Fruit fly (Drosophila melanogaster) whole organism, embryonic: ENCODE results near the gene yellow-e.
A peak's percentile ranks its signal among the peaks of the same experiment; 100 is the strongest.

Experiments
- BEAF-32 ChIP-seq: fragments of 200-800 bp; sonication (Bioruptor generic); optimal IDR thresholded peaks from 3 replicates; lab custom pipeline; 2017; ENCODE audit warnings: missing biosample characterization, missing genetic modification characterization, mild to moderate bottlenecking, moderate library complexity, missing genetic modification reagents
- BtbVII ChIP-seq: fragments of 200-800 bp; sonication (Bioruptor generic); optimal IDR thresholded peaks from 3 replicates; lab custom pipeline; 2017; ENCODE audit warnings: missing biosample characterization, mild to moderate bottlenecking, missing genetic modification characterization
- C15 ChIP-seq: fragments of 200-800 bp; sonication (Bioruptor generic); IDR thresholded peaks from 3 replicates; pipeline ENCODE4 v1.3.6; 2022; ENCODE audit warnings: missing biosample characterization, missing genetic modification characterization
- CG10274 ChIP-seq: fragments of 200-800 bp; sonication (Bioruptor generic); optimal IDR thresholded peaks from 3 replicates; lab custom pipeline; 2017; ENCODE audit warnings: missing biosample characterization, mild to moderate bottlenecking, missing genetic modification characterization
- CG10366 ChIP-seq: fragments of 200-800 bp; sonication (Bioruptor generic); IDR thresholded peaks from 2 replicates; pipeline ENCODE4 v1.3.6; 2022; ENCODE audit warnings: missing biosample characterization, missing genetic modification characterization
- CG11398 ChIP-seq: fragments of 200-800 bp; sonication (Bioruptor generic); optimal IDR thresholded peaks from 2 replicates; lab custom pipeline; 2016; ENCODE audit warnings: missing biosample characterization, missing genetic modification characterization
- CG11456 ChIP-seq: fragments of 200-800 bp; sonication (Bioruptor generic); IDR thresholded peaks from 3 replicates; pipeline ENCODE4 v1.3.6; 2022; ENCODE audit warnings: missing biosample characterization, missing genetic modification characterization
- CG11560 ChIP-seq: fragments of 200-800 bp; sonication (Bioruptor generic); IDR thresholded peaks from 3 replicates; pipeline ENCODE4 v1.3.6; 2022; ENCODE audit warnings: missing biosample characterization, missing genetic modification characterization
- CG12104 ChIP-seq: fragments of 200-800 bp; sonication (Bioruptor generic); optimal IDR thresholded peaks from 3 replicates; lab custom pipeline; 2016; ENCODE audit warnings: missing biosample characterization, missing genetic modification characterization
- CG13296 ChIP-seq: fragments of 200-800 bp; sonication (Bioruptor generic); optimal IDR thresholded peaks from 3 replicates; lab custom pipeline; 2018; ENCODE audit warnings: missing biosample characterization, mild to moderate bottlenecking, missing genetic modification characterization
- CG13775 ChIP-seq: fragments of 200-800 bp; sonication (Bioruptor generic); optimal IDR thresholded peaks from 3 replicates; lab custom pipeline; 2017; ENCODE audit warnings: missing biosample characterization, mild to moderate bottlenecking, missing genetic modification characterization
- CG14050 ChIP-seq: fragments of 200-800 bp; sonication (Bioruptor generic); IDR thresholded peaks from 3 replicates; pipeline ENCODE4 v1.3.6; 2022; ENCODE audit warnings: missing biosample characterization, missing genetic modification characterization
- CG1647 ChIP-seq: fragments of 200-800 bp; sonication (Bioruptor generic); optimal IDR thresholded peaks from 3 replicates; lab custom pipeline; 2016; ENCODE audit warnings: missing biosample characterization, missing genetic modification characterization
- CG17186 ChIP-seq: fragments of 200-800 bp; sonication (Bioruptor generic); optimal IDR thresholded peaks from 3 replicates; lab custom pipeline; 2017; ENCODE audit warnings: missing biosample characterization, missing genetic modification reagents, missing genetic modification characterization
- CG2199 ChIP-seq: fragments of 200-800 bp; sonication (Bioruptor generic); IDR thresholded peaks from 3 replicates; pipeline ENCODE4 v1.3.6; 2022; ENCODE audit warnings: missing biosample characterization, missing genetic modification characterization
- CG2875 ChIP-seq: fragments of 200-800 bp; sonication (Bioruptor generic); optimal IDR thresholded peaks from 2 replicates; lab custom pipeline; 2017; ENCODE audit warnings: missing biosample characterization, mild to moderate bottlenecking, missing genetic modification characterization, missing genetic modification reagents
- CG31441 ChIP-seq: fragments of 200-800 bp; sonication (Bioruptor generic); IDR thresholded peaks from 2 replicates; pipeline ENCODE4 v1.3.6; 2022; ENCODE audit warnings: missing biosample characterization, missing genetic modification characterization
- CG3407 ChIP-seq: fragments of 200-800 bp; sonication (Bioruptor generic); optimal IDR thresholded peaks from 2 replicates; lab custom pipeline; 2018; ENCODE audit warnings: missing biosample characterization, mild to moderate bottlenecking, missing genetic modification characterization
- CG4854 ChIP-seq: fragments of 200-800 bp; sonication (Bioruptor generic); optimal IDR thresholded peaks from 2 replicates; lab custom pipeline; 2016; ENCODE audit warnings: missing biosample characterization, missing genetic modification characterization, inconsistent platforms
- CG6689 ChIP-seq: fragments of 200-800 bp; sonication (Bioruptor generic); IDR thresholded peaks from 2 replicates; pipeline ENCODE4 v1.3.6; 2022; ENCODE audit warnings: missing biosample characterization, missing genetic modification characterization
- CG7372 ChIP-seq: fragments of 200-800 bp; sonication (Bioruptor generic); IDR thresholded peaks from 2 replicates; pipeline ENCODE4 v1.3.6; 2022; ENCODE audit warnings: missing biosample characterization, missing genetic modification characterization
- CG7839 ChIP-seq: fragments of 200-800 bp; sonication (Bioruptor generic); optimal IDR thresholded peaks from 3 replicates; lab custom pipeline; 2018; ENCODE audit warnings: missing biosample characterization, mild to moderate bottlenecking, missing genetic modification characterization, moderate library complexity
- CG8089 ChIP-seq: fragments of 200-800 bp; sonication (Bioruptor generic); optimal IDR thresholded peaks from 3 replicates; lab custom pipeline; 2016; ENCODE audit warnings: missing biosample characterization, missing genetic modification characterization
- Camta ChIP-seq: fragments of 200-800 bp; sonication (Bioruptor generic); optimal IDR thresholded peaks from 2 replicates; lab custom pipeline; 2016; ENCODE audit warnings: missing biosample characterization, missing genetic modification characterization
- CoRest ChIP-seq: fragments of 200-800 bp; sonication (Bioruptor generic); optimal IDR thresholded peaks from 3 replicates; lab custom pipeline; 2018; ENCODE audit warnings: missing biosample characterization, mild to moderate bottlenecking, missing genetic modification characterization, moderate library complexity
- CrebB ChIP-seq: fragments of 200-800 bp; sonication (Bioruptor generic); optimal IDR thresholded peaks from 3 replicates; lab custom pipeline; 2018; ENCODE audit warnings: missing biosample characterization, mild to moderate bottlenecking, missing genetic modification characterization
- D19B ChIP-seq: fragments of 200-800 bp; sonication (Bioruptor generic); optimal IDR thresholded peaks from 2 replicates; lab custom pipeline; 2017; ENCODE audit warnings: missing biosample characterization, mild to moderate bottlenecking, missing genetic modification characterization
- Dbx ChIP-seq: fragments of 200-800 bp; sonication (Bioruptor generic); IDR thresholded peaks from 3 replicates; pipeline ENCODE4 v1.3.6; 2022; ENCODE audit warnings: missing biosample characterization, missing genetic modification characterization
- Dip3 ChIP-seq: fragments of 200-800 bp; sonication (Bioruptor generic); optimal IDR thresholded peaks from 3 replicates; lab custom pipeline; 2016; ENCODE audit warnings: missing biosample characterization, missing genetic modification characterization
- Fer1 ChIP-seq: fragments of 200-800 bp; sonication (Bioruptor generic); optimal IDR thresholded peaks from 2 replicates; lab custom pipeline; 2017; ENCODE audit warnings: missing biosample characterization, mild to moderate bottlenecking, missing genetic modification characterization
- H2.0 ChIP-seq: fragments of 200-800 bp; sonication (Bioruptor generic); IDR thresholded peaks from 2 replicates; pipeline ENCODE4 v1.3.6; 2022; ENCODE audit warnings: missing biosample characterization, missing genetic modification characterization
- MBD-R2 ChIP-seq: fragments of 200-800 bp; sonication (Bioruptor generic); IDR thresholded peaks from 2 replicates; pipeline ENCODE4 v1.3.6; 2022; ENCODE audit warnings: missing biosample characterization, missing genetic modification characterization
- Myb ChIP-seq: fragments of 200-800 bp; sonication (Bioruptor generic); optimal IDR thresholded peaks from 2 replicates; lab custom pipeline; 2016; ENCODE audit warnings: missing biosample characterization, missing genetic modification characterization
- Oaz ChIP-seq: fragments of 200-800 bp; sonication (Bioruptor generic); IDR thresholded peaks from 2 replicates; pipeline ENCODE4 v1.3.6; 2022; ENCODE audit warnings: missing biosample characterization, missing genetic modification characterization
- Poxn ChIP-seq: fragments of 200-800 bp; sonication (Bioruptor generic); IDR thresholded peaks from 2 replicates; pipeline ENCODE4 v1.3.6; 2022; ENCODE audit warnings: missing biosample characterization, missing genetic modification characterization
- Spps ChIP-seq: fragments of 200-800 bp; sonication (Bioruptor generic); optimal IDR thresholded peaks from 2 replicates; lab custom pipeline; 2018; ENCODE audit warnings: missing biosample characterization, mild to moderate bottlenecking, missing genetic modification characterization
- ci ChIP-seq: fragments of 200-800 bp; sonication (Bioruptor generic); IDR thresholded peaks from 3 replicates; pipeline ENCODE4 v1.3.6; 2022; ENCODE audit warnings: missing biosample characterization, missing genetic modification characterization
- crp ChIP-seq, 2 experiments: fragments of 200-800 bp; sonication (Bioruptor generic); optimal IDR thresholded peaks; 2 replicates in 1 of 2; 3 replicates in 1 of 2; lab custom pipeline; 2017; ENCODE audit warnings: missing biosample characterization in 2 of 2, missing genetic modification characterization in 2 of 2, mild to moderate bottlenecking in 1 of 2, moderate library complexity in 1 of 2
- fd64A ChIP-seq: fragments of 200-800 bp; sonication (Bioruptor generic); optimal IDR thresholded peaks from 3 replicates; lab custom pipeline; 2018; ENCODE audit warnings: missing biosample characterization, mild to moderate bottlenecking, missing genetic modification characterization
- her ChIP-seq: fragments of 200-800 bp; sonication (Bioruptor generic); optimal IDR thresholded peaks from 2 replicates; lab custom pipeline; 2016; ENCODE audit warnings: missing biosample characterization, missing genetic modification characterization
- insv ChIP-seq, 2 experiments: fragments of 200-800 bp; sonication (Bioruptor generic); optimal IDR thresholded peaks; 3 replicates each; lab custom pipeline; 2016 to 2018; ENCODE audit warnings: missing biosample characterization in 2 of 2, missing genetic modification characterization in 2 of 2
- ken ChIP-seq: fragments of 200-800 bp; sonication (Bioruptor generic); IDR thresholded peaks from 3 replicates; pipeline ENCODE4 v1.3.6; 2022; ENCODE audit warnings: missing biosample characterization, missing genetic modification characterization
- kni ChIP-seq: fragments of 200-800 bp; sonication (Bioruptor generic); optimal IDR thresholded peaks from 3 replicates; lab custom pipeline; 2017; ENCODE audit warnings: mild to moderate bottlenecking, missing biosample characterization, missing genetic modification reagents, missing genetic modification characterization
- otp ChIP-seq: fragments of 200-800 bp; sonication (Bioruptor generic); IDR thresholded peaks from 3 replicates; pipeline ENCODE4, ENCODE4 v1.3.6; 2022; ENCODE audit warnings: missing biosample characterization, missing genetic modification characterization
- pan ChIP-seq, 4 experiments: fragments of >200 bp in 3 of 4; fragments of 200-800 bp in 1 of 4; sonication (Bioruptor generic) in 1 of 4; optimal IDR thresholded peaks in 3 of 4; IDR thresholded peaks in 1 of 4; 2 replicates each; pipeline versions ENCODE4 v1.3.6 to Lab custom; 2017 to 2022; ENCODE audit warnings: missing biosample characterization in 2 of 4, missing genetic modification characterization in 2 of 4, mixed read lengths in 1 of 4
- phol ChIP-seq: fragments of 200-800 bp; sonication (Bioruptor generic); optimal IDR thresholded peaks from 3 replicates; lab custom pipeline; 2018; ENCODE audit warnings: missing biosample characterization, mild to moderate bottlenecking, missing genetic modification characterization, moderate library complexity
- pum ChIP-seq: fragments of 200-800 bp; sonication (Bioruptor generic); optimal IDR thresholded peaks from 2 replicates; lab custom pipeline; 2016; ENCODE audit warnings: missing biosample characterization, missing genetic modification characterization
- row ChIP-seq: fragments of 200-800 bp; sonication (Bioruptor generic); IDR thresholded peaks from 3 replicates; pipeline ENCODE4 v1.3.6; 2022; ENCODE audit warnings: missing biosample characterization, missing genetic modification characterization
- ssp ChIP-seq: fragments of 200-800 bp; sonication (Bioruptor generic); IDR thresholded peaks from 2 replicates; pipeline ENCODE4 v1.3.6; 2022; ENCODE audit warnings: missing biosample characterization, missing genetic modification characterization
- tx ChIP-seq: fragments of 200-800 bp; sonication (Bioruptor generic); optimal IDR thresholded peaks from 2 replicates; lab custom pipeline; 2016; ENCODE audit warnings: missing biosample characterization, missing genetic modification characterization

Gene yellow-e

DNA sequence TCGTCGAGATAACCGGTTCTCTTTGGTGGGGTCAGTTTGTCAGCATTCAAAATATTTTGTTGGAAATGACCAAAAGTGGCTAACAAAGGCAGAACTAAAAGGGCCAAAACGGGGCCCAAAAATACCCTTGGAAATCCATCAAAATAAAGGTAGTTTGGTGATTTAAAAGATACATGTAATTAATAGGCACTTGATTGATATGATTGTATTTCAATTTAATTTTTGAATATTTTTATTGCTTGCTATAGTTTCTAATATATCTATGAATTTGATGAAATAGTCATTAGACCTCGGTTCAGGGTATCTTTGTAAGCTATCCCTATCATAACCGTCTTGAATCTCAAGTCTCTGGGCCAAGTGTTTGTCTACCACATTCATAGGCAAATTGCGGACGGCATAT, 38.9 kb upstream of the yellow-e start (continued):
- TF ChIP-seq ci (GFP tag; lab: Robert Waterston, UW) (peak; percentile 57; the same call in 1 of the 3 replicates), CG4854 (peak; percentile 53), CG17186 (GFP tag; lab: Kevin White, UChicago) (no peak), CG31441 (peak; percentile 78; the same call in 1 of the 2 replicates), CG3407 (GFP tag; lab: Kevin White, UChicago) (peak; percentile 21), Dip3 (GFP tag; lab: Kevin White, UChicago) (peak; percentile 72), CG6689 (GFP tag; lab: Robert Waterston, UW) (peak; percentile 74; the same call in 1 of the 2 replicates), CG11560 (tag; lab: Robert Waterston, UW) (0 out of 3 replicates have a peak, but pooled peaks have one; percentile 40), Spps (tag; lab: Kevin White, UChicago) (peak; percentile 39), BtbVII (GFP tag; lab: Kevin White, UChicago) (peak; percentile 66), CrebB (tag; lab: Kevin White, UChicago) (peak; percentile 20), Poxn (GFP tag; lab: Robert Waterston, UW) (no peak), CG14050 (GFP tag; lab: Robert Waterston, UW) (peak; percentile 31; the same call in 1 of the 3 replicates), ken (GFP tag; lab: Robert Waterston, UW) (peak; percentile 61; the same call in 2 of the 3 replicates), tx (GFP tag; lab: Kevin White, UChicago) (peak; percentile 35), MBD-R2 (GFP tag; lab: Robert Waterston, UW) (peak; percentile 39; the same call in 1 of the 2 replicates), CG7372 (peak; percentile 56), otp (GFP tag; lab: Robert Waterston, UW) (peak; percentile 45; the same call in 1 of the 3 replicates), insv (GFP tag; optimal IDR thresholded peaks at IDR 0.05; lab: Kevin White, UChicago) (no peak), CG1647 (GFP tag; lab: Kevin White, UChicago) (peak; percentile 52), CG12104 (GFP tag; lab: Kevin White, UChicago) (peak; percentile 52), CG2875 (GFP tag; lab: Kevin White, UChicago) (peak; percentile 22), C15 (peak; percentile 58; the same call in 1 of the 3 replicates), ssp (GFP tag; lab: Robert Waterston, UW) (peak; percentile 65), Myb (GFP tag; lab: Kevin White, UChicago) (peak; percentile 1), kni (no peak), Camta (GFP tag; lab: Kevin White, UChicago) (peak; percentile 52), row (GFP tag; lab: Robert Waterston, UW) (peak; percentile 81), Oaz (GFP tag; lab: Robert Waterston, UW) (peak; percentile 52; the same call in 1 of the 2 replicates), CG10274 (GFP tag; lab: Kevin White, UChicago) (peak; percentile 26), phol (tag; lab: Kevin White, UChicago) (peak; percentile 73), CoRest (tag; lab: Kevin White, UChicago) (peak; percentile 75), Fer1 (GFP tag; lab: Kevin White, UChicago) (no peak), CG2199 (GFP tag; lab: Robert Waterston, UW) (no peak), CG8089 (GFP tag; lab: Kevin White, UChicago) (no peak), CG13775 (peak; percentile 40), CG11456 (GFP tag; lab: Robert Waterston, UW) (peak; percentile 69; the same call in 1 of the 3 replicates), Dbx (peak; percentile 85), fd64A (GFP tag; lab: Kevin White, UChicago) (no peak), BEAF-32 (GFP tag; lab: Kevin White, UChicago) (no peak), crp (GFP tag; optimal IDR thresholded peaks at IDR 0.05; lab: Kevin White, UChicago) (no peak), CG10366 (GFP tag; lab: Robert Waterston, UW) (peak; percentile 67), CG13296 (GFP tag; lab: Kevin White, UChicago) (peak; percentile 49), D19B (GFP tag; lab: Kevin White, UChicago) (peak; percentile 77), pum (GFP tag; lab: Kevin White, UChicago) (peak; percentile 33), H2.0 (peak; percentile 56), CG11398 (GFP tag; lab: Kevin White, UChicago) (peak; percentile 22), pan (optimal IDR thresholded peaks at IDR 0.05; lab: Kevin White, UChicago) (no peak), pan (GFP tag; optimal IDR thresholded peaks at IDR 0.05 in 1 of 2, IDR thresholded peaks at IDR 0.05 in 1 of 2) (peak in 1 of 2 experiments; percentile 84), her (GFP tag; lab: Kevin White, UChicago) (no peak), CG7839 (tag; lab: Kevin White, UChicago) (peak; percentile 84)
